Fruit fly (Drosophila melanogaster): ENCODE measurements around the gene CG17258.
A peak's percentile ranks its signal among the peaks of the same experiment; 100 is the strongest.

Gene CG17258

dm6 chr2L:3055710-3056447 is 20.7 kb upstream of the CG17258 start (continued):
- peak; percentile 23 for TF ChIP-seq CG12155 (GFP tag; optimal IDR thresholded peaks at IDR 0.05)
- no peak for TF ChIP-seq CG11085 (GFP tag; IDR thresholded peaks at IDR 0.05)
- TF ChIP-seq CG17802 (tag; optimal IDR thresholded peaks at IDR 0.05) = no peak
- no peak for TF ChIP-seq Doc2 (GFP tag; IDR thresholded peaks at IDR 0.05)
- no peak for TF ChIP-seq oc (tag; optimal IDR thresholded peaks at IDR 0.05)
- TF ChIP-seq BtbVII (GFP tag; optimal IDR thresholded peaks at IDR 0.05) = peak; percentile 14
- no peak for TF ChIP-seq ap (GFP tag; IDR thresholded peaks at IDR 0.05)
- no peak for TF ChIP-seq gcm2 (GFP tag; optimal IDR thresholded peaks at IDR 0.05)
- no peak for TF ChIP-seq Atf6 (GFP tag; IDR thresholded peaks at IDR 0.05)
- no peak for TF ChIP-seq CG7271 (tag; optimal IDR thresholded peaks at IDR 0.05)
- peak; percentile 72 for TF ChIP-seq Meics (GFP tag; optimal IDR thresholded peaks at IDR 0.05)
- no peak for TF ChIP-seq run (tag; optimal IDR thresholded peaks at IDR 0.05)
- TF ChIP-seq dimm (GFP tag; IDR thresholded peaks at IDR 0.05) = no peak
- peak; percentile 66 for TF ChIP-seq CG3281 (GFP tag; optimal IDR thresholded peaks at IDR 0.05)
- TF ChIP-seq jigr1 (GFP tag; IDR thresholded peaks at IDR 0.05) = no peak
- no peak for TF ChIP-seq CG1602 (GFP tag; optimal IDR thresholded peaks at IDR 0.05)
- no peak for TF ChIP-seq trh (GFP tag; optimal IDR thresholded peaks at IDR 0.05)
- TF ChIP-seq toy (GFP tag; IDR thresholded peaks at IDR 0.05) = no peak
- TF ChIP-seq Nf-YC (tag; optimal IDR thresholded peaks at IDR 0.05) = no peak
- no peak for TF ChIP-seq CG8944 (GFP tag; optimal IDR thresholded peaks at IDR 0.05)
- TF ChIP-seq gt (GFP tag; IDR thresholded peaks at IDR 0.05) = no peak
- no peak for TF ChIP-seq NC2β (GFP tag; optimal IDR thresholded peaks at IDR 0.05)
- no peak for TF ChIP-seq CG14965 (GFP tag; optimal IDR thresholded peaks at IDR 0.05; ENCODE audit: borderline replicate concordance)
- no peak for TF ChIP-seq CG6765 (GFP tag; optimal IDR thresholded peaks at IDR 0.05)
- no peak for TF ChIP-seq ERR (GFP tag; optimal IDR thresholded peaks at IDR 0.05)
- TF ChIP-seq CG10565 (GFP tag; optimal IDR thresholded peaks at IDR 0.05) = no peak
- TF ChIP-seq slou (GFP tag; optimal IDR thresholded peaks at IDR 0.05) = peak; percentile 13
- peak; percentile 24; the same call in 1 of the 3 replicates for TF ChIP-seq CG34224 (GFP tag; IDR thresholded peaks at IDR 0.05; ENCODE audit: partially characterized antibody)
- no peak for TF ChIP-seq Lhr (GFP tag; optimal IDR thresholded peaks at IDR 0.05)
- TF ChIP-seq Awh (GFP tag; IDR thresholded peaks at IDR 0.05) = no peak
- no peak for TF ChIP-seq Kr (GFP tag; optimal IDR thresholded peaks at IDR 0.05)
- no peak for TF ChIP-seq CG11560 (tag; IDR thresholded peaks at IDR 0.05)
- TF ChIP-seq grn (GFP tag; optimal IDR thresholded peaks at IDR 0.05) = peak; percentile 70
- TF ChIP-seq PHDP (tag; optimal IDR thresholded peaks at IDR 0.05) = no peak
- TF ChIP-seq CG10274 (GFP tag; optimal IDR thresholded peaks at IDR 0.05) = peak; percentile 62
- no peak for TF ChIP-seq tll (GFP tag; optimal IDR thresholded peaks at IDR 0.05)
- no peak for TF ChIP-seq CG18011 (GFP tag; optimal IDR thresholded peaks at IDR 0.05)
- TF ChIP-seq HmgZ (tag; optimal IDR thresholded peaks at IDR 0.05) = no peak
- TF ChIP-seq CG17612 (GFP tag; IDR thresholded peaks at IDR 0.05) = no peak
- no peak for TF ChIP-seq CG15601 (tag; optimal IDR thresholded peaks at IDR 0.05)
- no peak for TF ChIP-seq Doc3 (GFP tag; IDR thresholded peaks at IDR 0.05; ENCODE audit: partially characterized antibody)
- TF ChIP-seq cwo (GFP tag; optimal IDR thresholded peaks at IDR 0.05) = peak; percentile 94
- TF ChIP-seq dmrt11E (tag; optimal IDR thresholded peaks at IDR 0.05) = peak; percentile 10
- peak; percentile 67 for TF ChIP-seq slbo (GFP tag; IDR thresholded peaks at IDR 0.05)
- TF ChIP-seq otp (GFP tag; IDR thresholded peaks at IDR 0.05) = no peak
- TF ChIP-seq kay (GFP tag; optimal IDR thresholded peaks at IDR 0.05) = peak; percentile 49
- peak; percentile 46 for TF ChIP-seq gfzf (GFP tag; optimal IDR thresholded peaks at IDR 0.05)
- no peak for TF ChIP-seq CG6254 (GFP tag; optimal IDR thresholded peaks at IDR 0.05)
- TF ChIP-seq crol (GFP tag; IDR thresholded peaks at IDR 0.05) = no peak
- peak in 1 of 2 experiments; percentile 6 for TF ChIP-seq Hr78 (GFP tag; optimal IDR thresholded peaks at IDR 0.05)
